Worm (Caenorhabditis elegans) whole organism, L4/young adult: ENCODE results near the gene lir-2.

Experiments
- W03F9.2 ChIP-seq: fragments of 150-350 bp; optimal IDR thresholded peaks from 2 replicates; lab custom pipeline; 2014; ENCODE audit warnings: missing biosample characterization, missing genetic modification characterization
- dao-5 ChIP-seq: sonication (generic microtip); optimal IDR thresholded peaks from 2 replicates; lab custom pipeline; 2016; ENCODE audit warnings: missing genotype, missing genetic modification characterization, moderate library complexity, missing compliant biosample characterization
- him-1 ChIP-seq: sonication (generic microtip); optimal IDR thresholded peaks from 2 replicates; lab custom pipeline; 2016; ENCODE audit warnings: missing genotype, missing genetic modification reagents, missing genetic modification characterization, missing compliant biosample characterization

ce11 chrII:7716112-7716511 is 49.0 kb downstream of the lir-2 start:
- TF ChIP-seq him-1 (tag; lab: Kevin White, UChicago) (no peak), W03F9.2 (tag; lab: Kevin White, UChicago) (no peak), dao-5 (tag; lab: Kevin White, UChicago) (no peak)
